Worm (Caenorhabditis elegans): ENCODE measurements around the gene Y55F3C.9.
A peak's percentile ranks its signal among the peaks of the same experiment; 100 is the strongest.

ce11 chrIV:682726-683340, 45.2 kb downstream of the Y55F3C.9 start:
- TF ChIP-seq mep-1 (tag; optimal IDR thresholded peaks at IDR 0.05) (no peak), nhr-28 (tag; optimal IDR thresholded peaks at IDR 0.05) (peak; percentile 38), unc-62 (GFP tag; optimal IDR thresholded peaks at IDR 0.05 in 1 of 2) (peak in 1 of 2 experiments; percentile 87), unc-62 (tag; optimal IDR thresholded peaks at IDR 0.05) (no peak), hif-1 (tag; optimal IDR thresholded peaks at IDR 0.05) (peak in 1 of 2 experiments; percentile 62), F49E8.2 (tag; optimal IDR thresholded peaks at IDR 0.05; ENCODE audit: borderline replicate concordance) (peak; percentile 2)

Measured in whole organism, L4 larva.